Fruit fly (Drosophila melanogaster) Kc167 (cell line): Measurements from ENCODE around the gene Bx.

ENCODE experiments used
- Myc ChIP-seq: fragments of >200 bp; optimal IDR thresholded peaks from 2 replicates; lab custom pipeline; 2017; ENCODE audit warnings: missing external identifiers
- Sin3A ChIP-seq: fragments of >200 bp; optimal IDR thresholded peaks from 2 replicates; lab custom pipeline; 2018; ENCODE audit warnings: missing external identifiers
- h ChIP-seq: fragments of >200 bp; optimal IDR thresholded peaks from 3 replicates; lab custom pipeline; 2018; ENCODE audit warnings: missing external identifiers
- psq ChIP-seq: fragments of >200 bp; optimal IDR thresholded peaks from 2 replicates; lab custom pipeline; 2017; ENCODE audit warnings: missing external identifiers
- ttk ChIP-seq: sonication (Bioruptor generic); optimal IDR thresholded peaks from 2 replicates; lab custom pipeline; 2017; ENCODE audit warnings: missing external identifiers

DNA sequence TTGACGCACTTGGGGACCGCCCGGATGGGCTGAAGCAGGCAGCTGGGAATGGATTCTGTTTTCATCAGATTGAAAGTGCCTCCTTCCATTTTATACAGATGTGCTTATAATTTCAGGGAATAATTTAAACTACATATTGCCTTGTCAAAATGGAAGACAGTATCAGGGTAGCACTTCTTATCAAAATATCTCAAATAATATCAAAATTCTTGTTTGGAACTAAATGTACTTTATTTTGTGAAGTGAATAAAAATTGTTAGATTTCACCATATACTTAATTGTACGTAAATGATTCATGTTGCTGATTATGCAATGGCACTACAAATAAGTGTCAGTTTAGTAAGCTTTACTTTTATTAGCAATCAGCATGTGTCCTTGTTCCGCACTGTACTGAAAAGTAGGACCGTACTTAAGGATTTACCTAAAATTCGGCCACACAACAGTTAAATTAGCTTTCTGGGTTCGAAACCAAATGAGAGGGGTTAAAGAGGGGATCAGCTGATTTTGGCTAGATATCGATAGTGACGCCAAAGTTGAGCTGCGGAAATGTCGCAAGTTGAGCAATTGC lies 13.0 kb downstream of the Bx start, which contains the start of the genes CG15042 and CG15047:
- TF ChIP-seq h (lab: Kevin White, UChicago) (no peak), psq (lab: Kevin White, UChicago) (no peak), Sin3A (no peak), Myc (no peak), ttk (lab: Kevin White, UChicago) (no peak)
